Fruit fly (Drosophila melanogaster): ENCODE results near the gene atk.

DNA sequence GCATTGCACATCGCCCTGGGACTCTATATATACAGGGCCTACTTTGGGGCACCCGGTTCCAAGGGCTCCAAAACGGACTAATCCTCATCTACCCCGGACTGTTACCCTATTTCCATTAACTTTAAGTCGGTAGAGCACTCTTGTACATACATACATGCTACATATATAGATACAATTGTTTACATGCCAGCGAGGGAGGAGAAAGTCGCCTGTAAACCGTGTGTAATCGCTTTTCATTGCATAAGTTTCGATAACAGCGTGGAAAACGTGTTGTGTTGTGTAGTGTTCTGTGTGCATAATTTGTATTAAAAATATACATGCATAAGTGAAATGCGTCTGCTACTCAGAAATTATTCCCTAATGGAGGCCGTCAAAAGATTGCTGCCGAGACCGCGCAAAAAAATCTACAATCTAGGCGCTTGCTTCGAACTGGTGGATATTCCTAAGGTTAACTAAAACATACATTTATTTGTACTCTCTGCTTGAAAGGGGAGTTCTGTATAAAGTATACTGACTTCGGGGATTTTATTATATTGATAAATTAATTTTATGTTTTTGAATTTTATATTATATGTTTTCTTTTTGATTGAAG lies 9.6 kb upstream of the atk start, which contains the start of gene isoQC:
- no peak for TF ChIP-seq psq (optimal IDR thresholded peaks at IDR 0.05)
- TF ChIP-seq usp (GFP tag; optimal IDR thresholded peaks at IDR 0.05), result no peak
- no peak for TF ChIP-seq CG8478 (optimal IDR thresholded peaks at IDR 0.05)
- TF ChIP-seq pan (optimal IDR thresholded peaks at IDR 0.05), result no peak
